Worm (Caenorhabditis elegans): ENCODE measurements around the gene Y48A6C.8.
"Not testable (repeated sequence)": the region's sequence is repeated elsewhere in the genome, so short reads cannot be mapped to it uniquely, and the experiment has no call there.

Y48A6C.8 gene

DNA sequence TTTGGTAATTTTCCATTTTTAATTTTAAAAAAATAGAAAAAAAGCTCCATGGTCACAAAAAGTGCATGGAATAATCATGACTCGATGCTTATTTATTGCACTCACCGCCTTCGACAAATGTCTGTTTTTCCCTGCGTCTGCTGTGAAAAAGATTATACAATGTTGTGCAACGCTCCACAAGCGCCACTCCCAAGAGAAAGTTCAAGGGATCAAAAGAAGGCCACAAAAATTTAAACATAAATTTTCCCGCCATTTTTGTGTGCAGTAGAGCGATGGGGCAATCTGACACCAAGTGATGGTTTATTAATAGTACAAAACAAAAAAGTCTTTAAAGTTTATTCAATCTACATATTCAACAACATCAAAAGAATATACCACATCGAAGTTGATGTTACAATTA is 11.5 kb upstream of the Y48A6C.8 start, which contains the start of gene fbxa-128:
Gene fbxa-128, minus strand, starts transcription at position 192 of the 400 bp plus-strand sequence.
- TF ChIP-seq ceh-6 (GFP tag; optimal IDR thresholded peaks at IDR 0.05) (no peak), nfya-1 (tag; optimal IDR thresholded peaks at IDR 0.05) (peak; percentile 16)

DNA sequence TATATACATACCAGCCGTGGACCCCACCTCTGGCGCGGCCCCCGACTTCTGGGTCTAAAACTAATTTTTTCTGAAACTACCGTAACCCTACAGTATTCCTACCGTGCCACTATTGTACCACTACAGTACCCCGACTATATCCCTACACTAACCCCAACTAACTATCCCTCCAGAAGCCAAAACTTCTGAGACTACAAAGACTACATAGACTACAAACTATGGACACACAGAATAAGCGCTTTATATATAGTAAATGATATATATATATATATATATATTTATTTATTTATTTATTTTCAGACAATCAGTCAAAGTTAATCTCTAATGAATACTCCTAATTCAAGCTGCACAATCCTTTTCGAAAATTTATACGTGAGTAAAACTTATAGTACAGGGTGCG is 4.0 kb upstream of the Y48A6C.8 start, which contains the start of gene pha-1:
Gene pha-1, plus strand, starts transcription at position 301 of the 400 bp plus-strand sequence.
- TF ChIP-seq unc-55 (GFP tag; optimal IDR thresholded peaks at IDR 0.05); ttx-3 (tag; optimal IDR thresholded peaks at IDR 0.05); ceh-34 (tag; optimal IDR thresholded peaks at IDR 0.05): not testable (repeated sequence)

DNA sequence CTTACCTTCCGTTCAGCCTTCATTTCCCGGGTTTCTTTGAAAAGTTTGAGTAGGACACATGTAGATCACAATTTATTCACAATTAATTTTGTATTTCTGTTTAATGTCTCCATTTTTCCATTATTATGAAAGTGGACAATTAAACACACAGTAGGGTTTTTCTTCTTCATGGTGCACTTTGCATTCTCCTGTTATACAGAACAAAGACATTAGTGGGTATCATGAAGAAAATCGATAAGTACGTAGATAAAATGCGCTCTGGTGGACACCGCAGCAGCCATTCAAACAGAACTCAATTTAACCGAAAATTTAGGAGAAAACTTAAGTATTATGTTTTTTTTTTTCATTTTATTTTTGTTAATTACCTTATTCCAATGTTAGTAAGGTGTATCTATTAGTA is 1.9 kb upstream of the Y48A6C.8 start:
- TF ChIP-seq ceh-48 (tag; optimal IDR thresholded peaks at IDR 0.05) (peak; percentile 67), unc-42 (tag; optimal IDR thresholded peaks at IDR 0.05) (peak; percentile 45), dmd-4 (tag; optimal IDR thresholded peaks at IDR 0.05; ENCODE audit: borderline replicate concordance) (no peak)

DNA sequence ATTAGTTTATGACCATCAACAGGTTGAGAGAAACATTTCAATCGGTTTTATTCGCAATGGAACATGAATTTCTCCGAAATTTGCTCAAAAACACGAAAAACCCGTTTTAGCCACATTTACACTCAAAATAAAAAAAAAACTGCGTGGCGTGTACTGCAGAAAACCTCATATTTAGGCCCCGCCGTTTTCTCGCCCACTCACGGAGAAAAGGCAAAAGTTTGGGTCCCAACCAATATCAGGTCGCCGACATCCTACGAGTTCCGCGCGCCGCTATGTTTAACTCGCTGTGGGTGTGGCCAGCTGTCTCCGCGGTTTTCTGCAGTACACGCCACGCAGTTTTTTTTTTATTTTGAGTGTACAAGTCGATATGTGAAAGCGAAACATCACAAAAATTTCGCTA is 3.6 kb downstream of the Y48A6C.8 start:
- TF ChIP-seq ceh-31 (tag; optimal IDR thresholded peaks at IDR 0.05) (no peak), elt-4 (tag; optimal IDR thresholded peaks at IDR 0.05) (no peak), pag-3 (tag; optimal IDR thresholded peaks at IDR 0.05; ENCODE audit: borderline replicate concordance) (no peak), hlh-13 (GFP tag; optimal IDR thresholded peaks at IDR 0.05) (no peak), unc-42 (tag; optimal IDR thresholded peaks at IDR 0.05) (no peak), ceh-48 (tag; optimal IDR thresholded peaks at IDR 0.05) (no peak), nfya-1 (tag; optimal IDR thresholded peaks at IDR 0.05) (no peak), K02D7.2 (tag; optimal IDR thresholded peaks at IDR 0.05) (no peak), ztf-16 (tag; optimal IDR thresholded peaks at IDR 0.05) (no peak), dmd-4 (tag; optimal IDR thresholded peaks at IDR 0.05; ENCODE audit: borderline replicate concordance) (no peak), pha-2 (tag; optimal IDR thresholded peaks at IDR 0.05) (no peak), nhr-11 (tag; optimal IDR thresholded peaks at IDR 0.05) (no peak), ceh-24 (tag; optimal IDR thresholded peaks at IDR 0.05) (no peak), ceh-14 (tag; optimal IDR thresholded peaks at IDR 0.05) (no peak), ceh-22 (tag; optimal IDR thresholded peaks at IDR 0.05) (no peak), syd-9 (tag; optimal IDR thresholded peaks at IDR 0.05) (no peak), elt-2 (tag; optimal IDR thresholded peaks at IDR 0.05) (no peak), ceh-18 (tag; optimal IDR thresholded peaks at IDR 0.05) (no peak), zip-5 (tag; optimal IDR thresholded peaks at IDR 0.05) (no peak), sox-4 (tag; optimal IDR thresholded peaks at IDR 0.05) (no peak)

DNA sequence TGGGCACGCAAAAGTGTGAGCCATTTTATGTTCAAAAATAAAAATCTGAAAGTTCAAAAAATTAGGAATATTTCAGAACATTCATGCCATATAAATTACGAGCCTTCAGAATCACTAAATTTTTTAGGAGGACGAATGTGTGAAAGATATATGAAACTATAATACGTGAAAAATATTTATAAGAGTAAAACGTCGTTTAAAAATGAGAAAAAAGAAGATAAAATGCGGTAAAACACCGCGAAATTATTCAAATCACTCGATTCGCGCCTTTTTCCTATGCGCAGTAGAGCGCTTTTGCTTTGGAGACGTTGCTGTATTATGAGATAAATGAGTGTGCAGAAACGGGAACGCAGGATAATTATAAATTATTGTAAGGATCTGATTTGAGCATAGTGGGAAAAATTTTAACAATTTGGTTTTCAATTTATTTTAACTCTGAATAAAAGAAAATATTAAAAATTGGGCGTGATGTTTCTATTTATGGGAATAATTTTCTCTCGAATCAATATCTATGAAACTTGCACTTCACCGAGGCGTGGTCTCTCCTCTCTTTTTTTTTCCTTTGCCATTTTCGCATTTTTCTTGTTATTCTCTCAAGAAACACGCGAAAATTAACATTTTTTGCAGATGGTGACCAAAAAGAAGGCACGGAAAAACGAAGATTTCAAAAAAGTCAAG is 8.1 kb downstream of the Y48A6C.8 start, which contains the start of the genes sup-35 and Y48A6C.4:
Gene sup-35, minus strand, starts transcription at position 51 of the 678 bp plus-strand sequence.
Gene Y48A6C.4, plus strand, starts transcription at position 628 of the 678 bp plus-strand sequence.
- TF ChIP-seq elt-4 (tag; optimal IDR thresholded peaks at IDR 0.05) (no peak), zip-5 (tag; optimal IDR thresholded peaks at IDR 0.05) (peak; percentile 97), ceh-45 (GFP tag; IDR thresholded peaks at IDR 0.05) (no peak), ahr-1 (tag; optimal IDR thresholded peaks at IDR 0.05) (peak; percentile 96), T23F11.4 (GFP tag; optimal IDR thresholded peaks at IDR 0.05) (no peak), ets-4 (tag; optimal IDR thresholded peaks at IDR 0.05) (peak; percentile 97), pha-2 (tag; optimal IDR thresholded peaks at IDR 0.05) (peak; percentile 72), ceh-6 (GFP tag; optimal IDR thresholded peaks at IDR 0.05) (no peak), unc-86 (tag; optimal IDR thresholded peaks at IDR 0.05) (peak; percentile 83), K02D7.2 (tag; optimal IDR thresholded peaks at IDR 0.05) (peak; percentile 47), tbx-7 (tag; optimal IDR thresholded peaks at IDR 0.05) (peak; percentile 98), mec-3 (tag; optimal IDR thresholded peaks at IDR 0.05; ENCODE audit: borderline replicate concordance) (peak; percentile 88), fax-1 (tag; optimal IDR thresholded peaks at IDR 0.05) (peak; percentile 93), nfya-1 (tag; optimal IDR thresholded peaks at IDR 0.05) (peak; percentile 60), hlh-15 (tag; optimal IDR thresholded peaks at IDR 0.05) (peak; percentile 82), pros-1 (tag; optimal IDR thresholded peaks at IDR 0.05) (no peak), fkh-6 (tag; optimal IDR thresholded peaks at IDR 0.05) (peak; percentile 74), ceh-2 (tag; optimal IDR thresholded peaks at IDR 0.05) (peak; percentile 98), npax-4 (tag; optimal IDR thresholded peaks at IDR 0.05) (peak; percentile 60), madf-2 (tag; optimal IDR thresholded peaks at IDR 0.05) (peak; percentile 13), sox-4 (tag; optimal IDR thresholded peaks at IDR 0.05) (no peak), hlh-13 (GFP tag; optimal IDR thresholded peaks at IDR 0.05) (no peak), ztf-16 (tag; optimal IDR thresholded peaks at IDR 0.05) (peak; percentile 70), sdc-2 (tag; optimal IDR thresholded peaks at IDR 0.05) (peak; percentile 19), eyg-1 (tag; optimal IDR thresholded peaks at IDR 0.05) (peak; percentile 79), lim-6 (tag; optimal IDR thresholded peaks at IDR 0.05) (peak; percentile 95), fkh-10 (GFP tag; optimal IDR thresholded peaks at IDR 0.05) (no peak), pag-3 (tag; optimal IDR thresholded peaks at IDR 0.05; ENCODE audit: borderline replicate concordance) (peak; percentile 81), ceh-31 (tag; optimal IDR thresholded peaks at IDR 0.05) (peak; percentile 99), ttx-3 (tag; optimal IDR thresholded peaks at IDR 0.05) (peak; percentile 59)
